Fruit fly (Drosophila melanogaster): ENCODE results near the gene dnc.

Gene dnc

DNA sequence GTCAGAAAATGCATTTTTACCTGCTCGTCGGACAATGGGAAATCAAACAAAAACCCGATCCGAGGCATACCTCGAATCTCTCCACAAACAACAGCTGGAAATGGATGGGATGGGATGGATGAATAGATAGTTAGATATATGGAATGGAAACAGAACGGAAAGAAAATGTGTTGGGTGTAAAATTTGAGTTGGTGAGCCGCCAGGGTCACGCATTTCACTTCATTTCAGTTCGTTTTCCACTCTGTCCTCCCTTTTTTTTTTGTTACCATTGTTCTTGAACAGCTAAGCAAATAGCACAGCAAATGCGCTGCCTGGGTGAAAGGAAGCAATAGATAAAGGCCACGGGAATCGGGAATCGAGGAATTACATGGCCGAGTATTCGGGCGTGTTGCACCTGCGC, 24.0 kb upstream of the dnc start:
- TF ChIP-seq CTCF (optimal IDR thresholded peaks at IDR 0.05) (no peak), CG8478 (optimal IDR thresholded peaks at IDR 0.05) (no peak)

dm6 chrX:3157048-3157703, 19.1 kb upstream of the dnc start:
- no peak for TF ChIP-seq CTCF (optimal IDR thresholded peaks at IDR 0.05)
- TF ChIP-seq CG8478 (optimal IDR thresholded peaks at IDR 0.05), result no peak

dm6 chrX:3158620-3159019, 17.6 kb upstream of the dnc start:
- no peak for TF ChIP-seq CG8478 (optimal IDR thresholded peaks at IDR 0.05)

- TF ChIP-seq CTCF (optimal IDR thresholded peaks at IDR 0.05), result no peak
- TF ChIP-seq CG8478 (optimal IDR thresholded peaks at IDR 0.05), result no peak
These were observed 14.5 kb upstream of the dnc start for dm6 chrX:3161542-3162377.

dm6 chrX:3162405-3163256, 13.6 kb upstream of the dnc start:
- TF ChIP-seq CTCF (optimal IDR thresholded peaks at IDR 0.05) (peak in 1 of 2 experiments; percentile 6), CG8478 (optimal IDR thresholded peaks at IDR 0.05) (no peak)

DNA sequence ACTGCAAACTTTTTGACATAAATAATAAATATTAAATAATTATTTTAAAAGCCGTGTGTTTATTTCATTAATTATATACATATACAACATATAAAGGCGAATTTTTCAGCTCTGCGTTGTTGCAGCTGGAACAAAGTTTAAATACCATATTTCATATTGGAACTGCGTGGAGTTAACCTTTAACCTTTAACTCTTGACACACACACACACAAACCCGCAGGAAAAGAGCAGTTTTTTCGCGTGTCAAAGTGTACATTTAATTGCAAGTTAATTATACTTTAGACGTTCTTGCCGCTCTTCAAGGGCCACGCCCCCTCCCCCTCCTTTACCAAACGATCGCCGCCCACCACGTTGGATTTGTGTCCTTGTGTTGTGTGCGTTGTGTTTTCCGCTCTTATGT, 4.0 kb upstream of the dnc start:
- TF ChIP-seq CG8478 (optimal IDR thresholded peaks at IDR 0.05) (no peak), CTCF (optimal IDR thresholded peaks at IDR 0.05) (no peak)

DNA sequence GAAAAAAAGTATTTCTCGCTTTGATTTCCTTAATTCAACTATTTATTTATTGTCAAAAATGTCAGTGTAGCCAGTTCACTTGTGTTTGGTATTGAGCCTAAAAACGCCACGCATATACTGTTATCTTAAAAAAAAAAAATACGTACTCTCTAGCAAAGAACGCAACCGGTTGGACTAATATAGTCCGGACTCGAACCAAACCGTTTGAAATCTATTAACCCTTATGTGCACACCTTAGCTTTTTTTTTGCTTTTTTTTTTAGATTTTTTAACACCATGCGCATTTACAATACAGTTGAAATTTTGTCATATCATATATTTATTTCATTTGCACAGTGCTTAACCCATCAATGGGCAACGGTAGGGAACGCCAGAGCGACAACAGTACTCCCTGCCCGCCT, 3.2 kb upstream of the dnc start, which contains the start of gene CG18508:
Gene CG18508 (minus strand): TSS at position 69 of the 400 bp plus-strand sequence.
- TF ChIP-seq CTCF (optimal IDR thresholded peaks at IDR 0.05) (peak in 1 of 2 experiments; percentile 32), CG8478 (optimal IDR thresholded peaks at IDR 0.05) (no peak)

DNA sequence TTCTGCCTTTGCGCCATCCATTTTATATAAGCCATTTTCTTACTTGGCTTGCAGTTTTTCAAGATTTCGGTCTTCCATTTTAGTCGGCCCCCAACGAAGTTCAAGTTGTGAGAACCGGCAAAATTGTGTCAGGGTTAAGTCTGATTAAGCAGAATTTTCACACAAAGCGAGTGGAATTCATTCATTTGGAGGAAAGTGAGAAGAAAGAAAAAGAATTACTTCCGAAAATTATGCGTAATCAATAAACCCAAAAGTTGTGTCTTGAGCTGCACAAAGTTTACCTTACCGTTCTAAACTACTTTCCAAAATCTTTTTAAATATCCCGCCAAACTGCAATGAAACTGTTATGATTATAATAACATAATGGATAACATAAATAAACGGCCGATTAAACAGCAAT, 1.9 kb upstream of the dnc start, which contains the start of gene Fcp3C:
Gene Fcp3C (minus strand): TSS at position 101 of the 400 bp plus-strand sequence.
- no peak for TF ChIP-seq CTCF (optimal IDR thresholded peaks at IDR 0.05)

DNA sequence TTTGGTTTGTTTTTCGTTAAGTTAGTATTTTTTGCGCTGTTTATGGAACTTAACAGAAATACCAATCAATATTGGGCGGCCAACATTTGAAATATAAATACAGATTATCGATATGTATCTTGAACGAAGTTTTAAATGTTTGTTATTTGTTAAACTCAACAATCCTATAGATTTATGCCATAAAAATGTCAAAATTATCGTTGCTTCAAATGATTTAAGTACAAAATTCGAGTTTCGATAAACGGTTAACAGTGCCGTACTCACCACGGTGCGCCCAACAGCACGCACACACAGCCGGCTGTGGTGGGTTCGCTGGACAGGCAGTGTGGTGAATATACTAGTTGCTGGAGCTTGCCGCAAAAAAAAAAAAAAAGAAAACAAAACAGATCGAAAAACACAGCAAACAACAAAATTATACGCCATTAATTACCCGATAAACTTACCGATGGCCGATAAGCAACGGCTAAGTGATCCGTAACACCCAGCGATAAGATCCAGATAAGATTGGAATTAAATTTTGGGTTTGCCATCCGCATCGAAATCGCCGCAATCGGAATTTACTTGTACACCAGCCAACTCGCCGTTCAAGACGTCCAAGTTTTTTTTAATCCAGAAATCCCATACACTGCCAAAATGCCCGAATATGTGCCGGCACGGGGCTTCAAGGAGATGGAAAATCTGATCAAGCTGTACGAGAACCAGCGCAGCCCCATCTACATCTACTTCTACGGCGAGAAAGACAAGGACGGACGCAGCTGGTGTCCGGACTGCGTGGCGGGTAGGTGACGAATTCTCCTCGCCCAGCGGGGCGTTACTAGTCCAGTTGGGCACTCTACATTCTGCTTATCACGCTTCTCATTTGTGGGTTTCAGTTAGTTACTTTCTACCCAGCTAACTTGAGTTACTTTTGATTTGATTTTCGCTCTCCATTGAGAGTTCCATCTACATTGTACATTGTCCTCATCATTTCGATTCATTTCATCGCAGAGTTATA, 1.1 kb upstream of the dnc start, which contains the start of gene CG3939:
Gene CG3939 (plus strand): TSS at position 138 of the 994 bp plus-strand sequence.
- TF ChIP-seq CG8478 (optimal IDR thresholded peaks at IDR 0.05) (no peak), CTCF (optimal IDR thresholded peaks at IDR 0.05) (peak in 1 of 2 experiments; percentile 15)

- TF ChIP-seq CTCF (optimal IDR thresholded peaks at IDR 0.05) (no peak), CG8478 (optimal IDR thresholded peaks at IDR 0.05) (no peak)
These were observed 10.3 kb downstream of the dnc start for dm6 chrX:3186550-3186949.

dm6 chrX:3187593-3187992, 11.4 kb downstream of the dnc start:
- TF ChIP-seq CTCF (optimal IDR thresholded peaks at IDR 0.05) (no peak), CG8478 (optimal IDR thresholded peaks at IDR 0.05) (no peak)

DNA sequence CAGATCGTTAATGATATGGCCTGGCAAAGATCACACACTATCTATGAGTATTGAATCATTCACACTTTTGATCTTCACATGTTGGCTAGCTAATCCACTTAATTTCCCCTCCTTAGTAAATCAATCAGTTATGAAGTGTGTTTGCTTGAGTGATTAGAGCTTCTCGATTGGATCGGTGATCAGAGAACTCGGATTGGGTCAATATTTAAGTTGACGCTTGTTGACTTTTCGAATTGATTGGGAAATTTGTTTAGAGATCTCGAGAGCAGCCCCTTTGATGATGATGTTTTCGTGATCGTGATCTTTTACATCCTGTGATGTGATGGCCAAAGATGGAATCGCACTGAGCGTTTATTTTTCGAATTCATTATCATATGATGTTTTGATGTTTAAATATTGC, 12.2 kb downstream of the dnc start:
- TF ChIP-seq CTCF (optimal IDR thresholded peaks at IDR 0.05) (no peak), CG8478 (optimal IDR thresholded peaks at IDR 0.05) (no peak)

DNA sequence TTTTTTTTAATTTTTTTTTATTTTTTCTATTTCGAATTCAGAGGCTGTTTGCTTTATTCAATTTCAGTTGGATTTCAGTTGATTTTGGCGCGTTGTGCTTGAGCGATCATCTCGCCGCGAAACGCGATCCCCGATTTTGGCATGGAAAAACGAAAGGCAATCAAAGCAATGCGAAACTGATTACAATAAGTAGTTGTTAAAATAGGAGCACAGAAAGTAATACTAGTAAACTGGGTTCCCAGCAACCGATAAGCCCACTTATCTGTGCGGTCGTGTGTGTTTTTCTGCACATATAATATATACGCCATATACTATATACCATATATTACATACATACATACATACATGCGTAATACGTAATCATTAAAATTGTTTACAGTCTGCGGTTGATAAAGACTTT, 12.9 kb downstream of the dnc start:
- no peak for TF ChIP-seq CTCF (optimal IDR thresholded peaks at IDR 0.05)
- TF ChIP-seq CG8478 (optimal IDR thresholded peaks at IDR 0.05), result no peak

dm6 chrX:3189723-3190122, 13.5 kb downstream of the dnc start:
- TF ChIP-seq CTCF (optimal IDR thresholded peaks at IDR 0.05) (no peak), CG8478 (optimal IDR thresholded peaks at IDR 0.05) (no peak)

All from S2 (cell line).